Fruit fly (Drosophila melanogaster): Measurements from ENCODE around the gene CG17751.

CG17751 gene

dm6 chr3R:19648289-19648916, 41.3 kb downstream of the CG17751 start, which contains the start of the genes CG6195 and CG31220 (continued):
- TF ChIP-seq wek (GFP tag; optimal IDR thresholded peaks at IDR 0.05), result peak; percentile 11
- peak; percentile 70 for TF ChIP-seq pzg (GFP tag; optimal IDR thresholded peaks at IDR 0.05)
- 0 out of 2 replicates have a peak, but pooled peaks have one; percentile 35 for TF ChIP-seq CG32767 (GFP tag; IDR thresholded peaks at IDR 0.05)
- TF ChIP-seq Scr (GFP tag; IDR thresholded peaks at IDR 0.05; ENCODE audit: partially characterized antibody), result peak; percentile 39; the same call in 1 of the 2 replicates
- no peak for TF ChIP-seq CG33213 (GFP tag; optimal IDR thresholded peaks at IDR 0.05)
- TF ChIP-seq CG2120 (GFP tag; optimal IDR thresholded peaks at IDR 0.05), result peak; percentile 20
- no peak for TF ChIP-seq Poxn (GFP tag; IDR thresholded peaks at IDR 0.05)
- TF ChIP-seq dpn (GFP tag; optimal IDR thresholded peaks at IDR 0.05), result peak; percentile 44 to 49
- TF ChIP-seq ftz-f1 (GFP tag; optimal IDR thresholded peaks at IDR 0.05), result no peak
- TF ChIP-seq CG7987 (GFP tag; optimal IDR thresholded peaks at IDR 0.05), result no peak
- TF ChIP-seq Spps (tag; optimal IDR thresholded peaks at IDR 0.05), result no peak
- peak; percentile 55; the same call in 2 of the 3 replicates for TF ChIP-seq CG17361 (GFP tag; IDR thresholded peaks at IDR 0.05)
- peak; percentile 13 for TF ChIP-seq Antp (GFP tag; optimal IDR thresholded peaks at IDR 0.05)
- TF ChIP-seq zfh2 (GFP tag; optimal IDR thresholded peaks at IDR 0.05), result peak; percentile 24
- peak; percentile 91 for TF ChIP-seq chinmo (GFP tag; IDR thresholded peaks at IDR 0.05; ENCODE audit: partially characterized antibody)
- TF ChIP-seq grau (tag; optimal IDR thresholded peaks at IDR 0.05), result peak; percentile 24
- no peak for TF ChIP-seq Abd-B (GFP tag; optimal IDR thresholded peaks at IDR 0.05)
- peak; percentile 40 for TF ChIP-seq ewg (GFP tag; optimal IDR thresholded peaks at IDR 0.05)
- 0 out of 3 replicates have a peak, but pooled peaks have one; percentile 44 for TF ChIP-seq CG6791 (GFP tag; IDR thresholded peaks at IDR 0.05; ENCODE audit: partially characterized antibody)
- TF ChIP-seq CG8089 (GFP tag; optimal IDR thresholded peaks at IDR 0.05), result peak; percentile 23
- TF ChIP-seq Awh (GFP tag; IDR thresholded peaks at IDR 0.05), result 0 out of 2 replicates have a peak, but pooled peaks have one; percentile 20
- no peak for TF ChIP-seq esg (GFP tag; conservative IDR thresholded peaks at IDR 0.05)
- TF ChIP-seq CG1647 (GFP tag; optimal IDR thresholded peaks at IDR 0.05), result no peak
- TF ChIP-seq H2.0 (GFP tag; IDR thresholded peaks at IDR 0.05), result peak; percentile 44; the same call in 1 of the 2 replicates
- TF ChIP-seq hbn (GFP tag; IDR thresholded peaks at IDR 0.05; ENCODE audit: partially characterized antibody), result peak; percentile 33; the same call in 1 of the 2 replicates
- TF ChIP-seq CG4730 (GFP tag; IDR thresholded peaks at IDR 0.05), result no peak
- TF ChIP-seq peb (GFP tag; IDR thresholded peaks at IDR 0.05), result no peak
- peak; percentile 44 for TF ChIP-seq Dek (tag; optimal IDR thresholded peaks at IDR 0.05)
- TF ChIP-seq CG15073 (GFP tag; optimal IDR thresholded peaks at IDR 0.05), result no peak
- TF ChIP-seq bcd (GFP tag; optimal IDR thresholded peaks at IDR 0.05), result peak; percentile 28
- TF ChIP-seq dmrt99B (tag; optimal IDR thresholded peaks at IDR 0.05), result no peak
- TF ChIP-seq CG4617 (GFP tag; optimal IDR thresholded peaks at IDR 0.05; ENCODE audit: borderline replicate concordance), result peak; percentile 2
- no peak for TF ChIP-seq HHEX (GFP tag; optimal IDR thresholded peaks at IDR 0.05)
- peak; percentile 30 for TF ChIP-seq CG8290 (GFP tag; optimal IDR thresholded peaks at IDR 0.05)
- no peak for TF ChIP-seq CG8290 (tag; optimal IDR thresholded peaks at IDR 0.05)
- no peak for TF ChIP-seq p53 (GFP tag; optimal IDR thresholded peaks at IDR 0.05)
- TF ChIP-seq CG10147 (GFP tag; optimal IDR thresholded peaks at IDR 0.05), result no peak
- TF ChIP-seq vvl (GFP tag; IDR thresholded peaks at IDR 0.05), result peak; percentile 64
- TF ChIP-seq Fer1 (GFP tag; optimal IDR thresholded peaks at IDR 0.05), result no peak
- peak; percentile 23 for TF ChIP-seq Camta (GFP tag; optimal IDR thresholded peaks at IDR 0.05)
- TF ChIP-seq CG10267 (tag; optimal IDR thresholded peaks at IDR 0.05), result peak; percentile 26
- peak; percentile 72 for TF ChIP-seq CG9797 (GFP tag; optimal IDR thresholded peaks at IDR 0.05)
- TF ChIP-seq Oli (tag; optimal IDR thresholded peaks at IDR 0.05), result no peak
- TF ChIP-seq CG17829 (tag; optimal IDR thresholded peaks at IDR 0.05), result peak; percentile 8
- TF ChIP-seq Chrac-16 (GFP tag; optimal IDR thresholded peaks at IDR 0.05), result no peak
- no peak for TF ChIP-seq luna (GFP tag; optimal IDR thresholded peaks at IDR 0.05)
- TF ChIP-seq sob (GFP tag; IDR thresholded peaks at IDR 0.05), result 0 out of 2 replicates have a peak, but pooled peaks have one; percentile 28
- 0 out of 2 replicates have a peak, but pooled peaks have one; percentile 35 for TF ChIP-seq CG5953 (GFP tag; IDR thresholded peaks at IDR 0.05)
- peak; percentile 6 for TF ChIP-seq CG15601 (tag; optimal IDR thresholded peaks at IDR 0.05)
